Fruit fly (Drosophila melanogaster) whole organism, prepupa: ENCODE data around the gene Crz.

ENCODE experiments used
- Blimp-1 ChIP-seq: fragments of 200-800 bp; sonication (Bioruptor generic); optimal IDR thresholded peaks from 3 replicates; lab custom pipeline; 2017; ENCODE audit warnings: missing biosample characterization, missing genetic modification characterization, mild to moderate bottlenecking, moderate library complexity, missing genetic modification reagents
- CG10669 ChIP-seq: fragments of 200-800 bp; sonication (Bioruptor generic); optimal IDR thresholded peaks from 3 replicates; lab custom pipeline; 2018; ENCODE audit warnings: missing biosample characterization, mild to moderate bottlenecking, missing genetic modification characterization, moderate library complexity
- CG11294 ChIP-seq: fragments of 200-800 bp; sonication (Bioruptor generic); IDR thresholded peaks from 2 replicates; pipeline ENCODE4 v1.3.6; 2022; ENCODE audit warnings: missing biosample characterization, missing genetic modification characterization
- CG11762 ChIP-seq: fragments of 200-800 bp; sonication (Bioruptor generic); optimal IDR thresholded peaks from 3 replicates; lab custom pipeline; 2016; ENCODE audit warnings: missing biosample characterization, missing genetic modification characterization; ENCODE audit not compliant: insufficient read depth
- CG11902 ChIP-seq: fragments of 200-800 bp; sonication (Bioruptor generic); optimal IDR thresholded peaks from 3 replicates; lab custom pipeline; 2016; ENCODE audit warnings: missing biosample characterization, missing genetic modification characterization
- CG15336 ChIP-seq: fragments of 200-800 bp; sonication (Bioruptor generic); IDR thresholded peaks from 2 replicates; pipeline ENCODE4 v1.3.6; 2022; ENCODE audit warnings: missing biosample characterization, missing genetic modification characterization
- CG1621 ChIP-seq: fragments of 200-800 bp; sonication (Bioruptor generic); optimal IDR thresholded peaks from 3 replicates; lab custom pipeline; 2018; ENCODE audit warnings: missing biosample characterization, mild to moderate bottlenecking, missing genetic modification characterization
- CG16779 ChIP-seq: fragments of 200-800 bp; sonication (Bioruptor generic); optimal IDR thresholded peaks from 3 replicates; lab custom pipeline; 2017; ENCODE audit warnings: missing biosample characterization, mild to moderate bottlenecking, missing genetic modification characterization
- CG3032 ChIP-seq: fragments of 200-800 bp; optimal IDR thresholded peaks from 2 replicates; lab custom pipeline; 2019; ENCODE audit warnings: missing biosample characterization, mild to moderate bottlenecking, missing genetic modification characterization, moderate library complexity
- CG31627 ChIP-seq: fragments of 200-800 bp; sonication (Bioruptor generic); optimal IDR thresholded peaks from 3 replicates; lab custom pipeline; 2016; ENCODE audit warnings: missing biosample characterization, missing genetic modification characterization
- CG32006 ChIP-seq: fragments of 200-800 bp; sonication (Bioruptor generic); optimal IDR thresholded peaks from 3 replicates; lab custom pipeline; 2017; ENCODE audit warnings: missing biosample characterization, mild to moderate bottlenecking, missing genetic modification characterization
- CG34406 ChIP-seq: fragments of 200-800 bp; sonication (Bioruptor generic); optimal IDR thresholded peaks from 3 replicates; lab custom pipeline; 2016; ENCODE audit warnings: missing biosample characterization, missing genetic modification characterization
- CG3919 ChIP-seq: fragments of 200-800 bp; sonication (Bioruptor generic); optimal IDR thresholded peaks from 3 replicates; lab custom pipeline; 2016; ENCODE audit warnings: missing biosample characterization, missing genetic modification characterization
- CG4318 ChIP-seq: fragments of 200-800 bp; sonication (Bioruptor generic); optimal IDR thresholded peaks from 3 replicates; lab custom pipeline; 2017; ENCODE audit warnings: missing biosample characterization, mild to moderate bottlenecking, missing genetic modification characterization
- CG6276 ChIP-seq: fragments of 200-800 bp; sonication (Bioruptor generic); optimal IDR thresholded peaks from 2 replicates; lab custom pipeline; 2017; ENCODE audit warnings: missing biosample characterization, mild to moderate bottlenecking, missing genetic modification characterization
- CG6792 ChIP-seq: fragments of 200-800 bp; sonication (Bioruptor generic); optimal IDR thresholded peaks from 3 replicates; lab custom pipeline; 2016; ENCODE audit warnings: missing biosample characterization, missing genetic modification characterization
- CG6808 ChIP-seq: fragments of 200-800 bp; sonication (Bioruptor generic); optimal IDR thresholded peaks from 3 replicates; lab custom pipeline; 2017; ENCODE audit warnings: missing biosample characterization, missing genetic modification characterization, mild to moderate bottlenecking, moderate library complexity, missing genetic modification reagents
- CG6854 ChIP-seq: fragments of 200-800 bp; sonication (Bioruptor generic); optimal IDR thresholded peaks from 2 replicates; lab custom pipeline; 2017; ENCODE audit warnings: missing biosample characterization, mild to moderate bottlenecking, missing genetic modification characterization
- CG7368 ChIP-seq: fragments of 200-800 bp; sonication (Bioruptor generic); optimal IDR thresholded peaks from 3 replicates; lab custom pipeline; 2016; ENCODE audit warnings: missing biosample characterization, missing genetic modification characterization
- CG8119 ChIP-seq: fragments of 200-800 bp; sonication (Bioruptor generic); IDR thresholded peaks from 3 replicates; pipeline ENCODE4 v1.3.6; 2022; ENCODE audit warnings: missing biosample characterization, missing genetic modification characterization
- CG8632 ChIP-seq: fragments of 200-800 bp; sonication (Bioruptor generic); optimal IDR thresholded peaks from 3 replicates; lab custom pipeline; 2016; ENCODE audit warnings: missing biosample characterization, missing genetic modification characterization
- CG9139 ChIP-seq: fragments of 200-800 bp; sonication (Bioruptor generic); optimal IDR thresholded peaks from 3 replicates; lab custom pipeline; 2017; ENCODE audit warnings: missing biosample characterization, mild to moderate bottlenecking, missing genetic modification characterization
- Eip75B ChIP-seq: fragments of 200-800 bp; sonication (Bioruptor generic); optimal IDR thresholded peaks from 3 replicates; lab custom pipeline; 2016; ENCODE audit warnings: missing biosample characterization, missing genetic modification characterization
- Eip78C ChIP-seq: fragments of 200-800 bp; sonication (Bioruptor generic); peaks from one replicate; lab custom pipeline; 2016; ENCODE audit warnings: missing biosample characterization, missing genetic modification characterization
- Eip93F ChIP-seq: fragments of 200-800 bp; sonication (Bioruptor generic); optimal IDR thresholded peaks from 2 replicates; lab custom pipeline; 2016; ENCODE audit warnings: missing biosample characterization, mild to moderate bottlenecking, missing genetic modification characterization
- Ets21C ChIP-seq: fragments of 200-800 bp; sonication (Bioruptor generic); optimal IDR thresholded peaks from 3 replicates; lab custom pipeline; 2016; ENCODE audit warnings: missing biosample characterization, missing genetic modification characterization
- Ets96B ChIP-seq: fragments of 200-800 bp; optimal IDR thresholded peaks from 2 replicates; lab custom pipeline; 2019; ENCODE audit warnings: missing biosample characterization, mild to moderate bottlenecking, missing genetic modification characterization, moderate library complexity
- Gug ChIP-seq: fragments of 200-800 bp; sonication (Bioruptor generic); IDR thresholded peaks from 2 replicates; pipeline ENCODE4 v1.3.6; 2022; ENCODE audit warnings: missing biosample characterization, missing genetic modification characterization
- Hr38 ChIP-seq: sonication (Bioruptor generic); optimal IDR thresholded peaks from 2 replicates; lab custom pipeline; 2016; ENCODE audit warnings: missing biosample characterization, missing genetic modification characterization
- Hr39 ChIP-seq: fragments of 200-800 bp; sonication (Bioruptor generic); optimal IDR thresholded peaks from 2 replicates; lab custom pipeline; 2016; ENCODE audit warnings: missing biosample characterization, missing genetic modification characterization
- Hr4 ChIP-seq: fragments of 200-800 bp; sonication (Bioruptor generic); optimal IDR thresholded peaks from 3 replicates; lab custom pipeline; 2016; ENCODE audit warnings: missing biosample characterization, missing genetic modification characterization
- Lpt ChIP-seq: fragments of 200-800 bp; sonication (Bioruptor generic); optimal IDR thresholded peaks from 3 replicates; lab custom pipeline; 2016; ENCODE audit warnings: missing biosample characterization, missing genetic modification characterization
- Met ChIP-seq: fragments of 200-800 bp; sonication (Bioruptor generic); optimal IDR thresholded peaks from 3 replicates; lab custom pipeline; 2016; ENCODE audit warnings: missing biosample characterization, missing genetic modification characterization
- OdsH ChIP-seq: fragments of 200-800 bp; sonication (Bioruptor generic); optimal IDR thresholded peaks from 3 replicates; lab custom pipeline; 2016; ENCODE audit warnings: missing biosample characterization, missing genetic modification characterization
- Smox ChIP-seq: fragments of 200-800 bp; sonication (Bioruptor generic); optimal IDR thresholded peaks from 3 replicates; lab custom pipeline; 2016; ENCODE audit warnings: missing biosample characterization, missing genetic modification characterization
- Sox102F ChIP-seq: fragments of 200-800 bp; sonication (Bioruptor generic); optimal IDR thresholded peaks from 2 replicates; lab custom pipeline; 2016; ENCODE audit warnings: missing biosample characterization, mild to moderate bottlenecking, missing genetic modification characterization
- Sox14 ChIP-seq: fragments of 200-800 bp; sonication (Bioruptor generic); optimal IDR thresholded peaks from 3 replicates; lab custom pipeline; 2016; ENCODE audit warnings: missing biosample characterization, missing genetic modification characterization
- Sox15 ChIP-seq: fragments of 200-800 bp; sonication (Bioruptor generic); optimal IDR thresholded peaks from 3 replicates; lab custom pipeline; 2016; ENCODE audit warnings: missing biosample characterization, missing genetic modification characterization
- achi ChIP-seq: fragments of 200-800 bp; sonication (Bioruptor generic); optimal IDR thresholded peaks from 3 replicates; lab custom pipeline; 2016; ENCODE audit warnings: missing biosample characterization, missing genetic modification characterization
- acj6 ChIP-seq: fragments of 200-800 bp; sonication (Bioruptor generic); optimal IDR thresholded peaks from 3 replicates; lab custom pipeline; 2016; ENCODE audit warnings: missing biosample characterization, missing genetic modification characterization
- cyc ChIP-seq: fragments of 200-800 bp; sonication (Bioruptor generic); optimal IDR thresholded peaks from 3 replicates; lab custom pipeline; 2016; ENCODE audit warnings: missing biosample characterization, missing genetic modification characterization
- dac ChIP-seq: fragments of 200-800 bp; sonication (Bioruptor generic); optimal IDR thresholded peaks from 2 replicates; lab custom pipeline; 2017; ENCODE audit warnings: missing biosample characterization, mild to moderate bottlenecking, missing genetic modification characterization
- dsx ChIP-seq: fragments of 200-800 bp; optimal IDR thresholded peaks from 3 replicates; lab custom pipeline; 2019; ENCODE audit warnings: missing biosample characterization, mild to moderate bottlenecking, missing genetic modification characterization, moderate library complexity; ENCODE audit not compliant: poor library complexity, severe bottlenecking
- eg ChIP-seq: fragments of 200-800 bp; sonication (Bioruptor generic); IDR thresholded peaks from 3 replicates; pipeline ENCODE4 v1.3.6; 2022; ENCODE audit warnings: missing biosample characterization, missing genetic modification characterization
- esn ChIP-seq: fragments of 200-800 bp; sonication (Bioruptor generic); optimal IDR thresholded peaks from 2 replicates; lab custom pipeline; 2016; ENCODE audit warnings: missing biosample characterization, mild to moderate bottlenecking, missing genetic modification characterization, moderate library complexity
- fd59A ChIP-seq: fragments of 200-800 bp; sonication (Bioruptor generic); optimal IDR thresholded peaks from 2 replicates; lab custom pipeline; 2017; ENCODE audit warnings: missing biosample characterization, mild to moderate bottlenecking, missing genetic modification characterization, missing genetic modification reagents
- fd85E ChIP-seq: fragments of 200-800 bp; sonication (Bioruptor generic); optimal IDR thresholded peaks from 3 replicates; lab custom pipeline; 2016; ENCODE audit warnings: missing biosample characterization, missing genetic modification characterization
- fkh ChIP-seq: fragments of 200-800 bp; sonication (Bioruptor generic); optimal IDR thresholded peaks from 3 replicates; lab custom pipeline; 2017; ENCODE audit warnings: missing biosample characterization, mild to moderate bottlenecking, missing genetic modification characterization, moderate library complexity
- net ChIP-seq: fragments of 200-800 bp; sonication (Bioruptor generic); optimal IDR thresholded peaks from 3 replicates; lab custom pipeline; 2016; ENCODE audit warnings: missing biosample characterization, missing genetic modification characterization
- pdm3 ChIP-seq: fragments of 200-800 bp; sonication (Bioruptor generic); optimal IDR thresholded peaks from 3 replicates; lab custom pipeline; 2016; ENCODE audit warnings: missing biosample characterization, missing genetic modification characterization
- spab ChIP-seq: fragments of 200-800 bp; sonication (Bioruptor generic); optimal IDR thresholded peaks from 2 replicates; lab custom pipeline; 2017; ENCODE audit warnings: missing biosample characterization, mild to moderate bottlenecking, missing genetic modification characterization, missing genetic modification reagents
- topi ChIP-seq: fragments of 200-800 bp; sonication (Bioruptor generic); optimal IDR thresholded peaks from 3 replicates; lab custom pipeline; 2016; ENCODE audit warnings: missing biosample characterization, missing genetic modification characterization
- vri ChIP-seq: fragments of 200-800 bp; sonication (Bioruptor generic); optimal IDR thresholded peaks from 3 replicates; lab custom pipeline; 2016; ENCODE audit warnings: missing biosample characterization, mild to moderate bottlenecking, missing genetic modification characterization

The Crz gene

DNA sequence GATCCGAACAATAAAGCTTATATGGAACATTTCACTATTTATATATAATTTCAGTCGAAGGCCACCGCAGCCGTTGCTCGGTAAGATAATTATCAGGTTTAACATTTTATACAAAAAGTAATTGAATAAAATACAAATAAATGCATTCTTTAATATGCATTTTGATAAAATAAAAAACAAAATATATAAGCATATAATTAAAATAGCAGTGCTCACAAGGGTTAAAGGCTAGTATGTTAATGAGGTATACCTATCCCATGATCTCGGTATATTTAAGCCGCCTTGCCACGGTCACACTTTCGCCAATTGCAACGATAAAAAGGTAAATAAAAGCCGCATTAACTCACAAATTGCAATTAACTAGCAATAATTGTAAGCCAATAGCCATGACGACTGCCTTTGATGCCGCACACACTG, 5.8 kb upstream of the Crz start, which contains the start of gene Polr2I:
TSS of gene Polr2I (plus strand) at position 289 of the 417 bp plus-strand sequence.
- TF ChIP-seq cyc: peak; percentile 37
- TF ChIP-seq CG9139 (GFP tag; lab: Kevin White, UChicago): no peak
- no peak for TF ChIP-seq Eip93F (GFP tag; lab: Kevin White, UChicago)
- peak; percentile 33 for TF ChIP-seq CG34406 (GFP tag; lab: Kevin White, UChicago)
- TF ChIP-seq CG6854 (GFP tag; lab: Kevin White, UChicago): no peak
- TF ChIP-seq CG11902 (GFP tag; lab: Kevin White, UChicago): no peak
- TF ChIP-seq Met (GFP tag; lab: Kevin White, UChicago): no peak
- no peak for TF ChIP-seq vri (GFP tag; lab: Kevin White, UChicago)
- no peak for TF ChIP-seq Hr38
- TF ChIP-seq CG11762 (GFP tag; lab: Kevin White, UChicago): no peak
- peak; percentile 32; the same call in 1 of the 3 replicates for TF ChIP-seq eg (GFP tag; lab: Robert Waterston, UW)
- TF ChIP-seq esn (GFP tag; lab: Kevin White, UChicago): peak; percentile 35
- TF ChIP-seq fd85E (GFP tag; lab: Kevin White, UChicago): no peak
- TF ChIP-seq achi: no peak
- TF ChIP-seq Hr4 (GFP tag; lab: Kevin White, UChicago): no peak
- TF ChIP-seq Sox14: peak; percentile 62
- TF ChIP-seq acj6 (GFP tag; lab: Kevin White, UChicago): no peak
- peak; percentile 68 for TF ChIP-seq fkh
- peak; percentile 37 for TF ChIP-seq Sox15 (GFP tag; lab: Kevin White, UChicago)
- no peak for TF ChIP-seq pdm3 (GFP tag; lab: Kevin White, UChicago)
- no peak for TF ChIP-seq CG8119 (GFP tag; lab: Robert Waterston, UW)
- no peak for TF ChIP-seq CG7368
- TF ChIP-seq Gug (GFP tag; lab: Robert Waterston, UW): 0 out of 2 replicates have a peak, but pooled peaks have one; percentile 30
- no peak for TF ChIP-seq Eip75B (GFP tag; lab: Kevin White, UChicago)
- TF ChIP-seq dsx: no peak
- TF ChIP-seq CG31627 (GFP tag; lab: Kevin White, UChicago): peak; percentile 27
- TF ChIP-seq net (GFP tag; lab: Kevin White, UChicago): no peak
- no peak for TF ChIP-seq dac
- no peak for TF ChIP-seq CG6808 (GFP tag; lab: Kevin White, UChicago)
- TF ChIP-seq CG1621: no peak
- no peak for TF ChIP-seq Smox (GFP tag; lab: Kevin White, UChicago)
- no peak for TF ChIP-seq Blimp-1 (GFP tag; lab: Kevin White, UChicago)
- no peak for TF ChIP-seq CG4318
- no peak for TF ChIP-seq spab (GFP tag; lab: Kevin White, UChicago)
- no peak for TF ChIP-seq Ets21C
- no peak for TF ChIP-seq CG11294 (GFP tag; lab: Robert Waterston, UW)
- no peak for TF ChIP-seq CG10669 (GFP tag; lab: Kevin White, UChicago)
- peak; percentile 10; the same call in 1 of the 2 replicates for TF ChIP-seq CG15336
- TF ChIP-seq Hr39: no peak
- TF ChIP-seq topi (GFP tag; lab: Kevin White, UChicago): peak; percentile 7
- TF ChIP-seq Ets96B (tag; lab: Kevin White, UChicago): peak; percentile 45
- no peak for TF ChIP-seq Sox102F (GFP tag; lab: Kevin White, UChicago)
- TF ChIP-seq CG16779 (tag; lab: Kevin White, UChicago): no peak
- peak; percentile 58 for TF ChIP-seq Eip78C
- TF ChIP-seq CG8632: peak; percentile 26
- peak; percentile 56 for TF ChIP-seq CG3032 (tag; lab: Kevin White, UChicago)
- no peak for TF ChIP-seq CG32006
- no peak for TF ChIP-seq CG3919 (GFP tag; lab: Kevin White, UChicago)
- no peak for TF ChIP-seq Lpt (GFP tag; lab: Kevin White, UChicago)
- no peak for TF ChIP-seq OdsH
- TF ChIP-seq CG6276: no peak
- peak; percentile 15 for TF ChIP-seq CG6792 (GFP tag; lab: Kevin White, UChicago)
- peak; percentile 12 for TF ChIP-seq fd59A (GFP tag; lab: Kevin White, UChicago)
